Worm (Caenorhabditis elegans): ENCODE measurements around the gene sti-1.

sti-1 gene

DNA sequence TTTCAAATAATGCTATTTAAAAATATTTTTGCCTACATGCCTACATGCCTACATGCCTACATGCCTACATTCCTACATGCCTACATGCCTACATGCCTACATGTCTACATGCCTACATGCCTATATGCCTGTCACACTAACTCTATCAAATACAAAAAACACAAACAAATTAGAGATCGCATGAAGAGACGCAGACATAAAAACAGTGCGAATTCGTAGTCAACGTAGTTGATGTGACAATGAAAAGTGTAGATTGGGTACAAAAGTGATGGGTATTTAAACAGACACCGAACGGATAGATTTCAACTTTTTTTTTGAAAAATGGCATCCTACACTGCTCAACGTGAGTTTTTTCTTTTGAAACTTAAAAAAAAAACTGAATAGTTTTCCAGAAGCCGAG is 4.0 kb downstream of the sti-1 start, which contains the start of gene R09E12.9:
Gene R09E12.9, plus strand, starts transcription at position 316 of the 400 bp plus-strand sequence.
- TF ChIP-seq elt-1 (tag; optimal IDR thresholded peaks at IDR 0.05) (no peak), sem-4 (tag; optimal IDR thresholded peaks at IDR 0.05) (no peak), aly-2 (tag; optimal IDR thresholded peaks at IDR 0.05) (no peak), nhr-77 (tag; optimal IDR thresholded peaks at IDR 0.05) (peak; percentile 95), nhr-12 (tag; optimal IDR thresholded peaks at IDR 0.05) (no peak), unc-39 (tag; optimal IDR thresholded peaks at IDR 0.05) (no peak), R02D3.7 (tag; optimal IDR thresholded peaks at IDR 0.05) (no peak), crh-2 (tag; optimal IDR thresholded peaks at IDR 0.05) (no peak), zag-1 (tag; optimal IDR thresholded peaks at IDR 0.05) (no peak), ztf-4 (tag; optimal IDR thresholded peaks at IDR 0.05) (no peak), ztf-1 (GFP tag; conservative IDR thresholded peaks at IDR 0.05) (no peak), lin-11 (tag; optimal IDR thresholded peaks at IDR 0.05) (no peak), ceh-82 (tag; optimal IDR thresholded peaks at IDR 0.05) (no peak), nhr-21 (tag; optimal IDR thresholded peaks at IDR 0.05) (peak; percentile 24), sma-9 (GFP tag; optimal IDR thresholded peaks at IDR 0.05) (no peak), sma-9 (tag; optimal IDR thresholded peaks at IDR 0.05) (no peak), nhr-129 (tag; optimal IDR thresholded peaks at IDR 0.05) (no peak), gmeb-1 (tag; optimal IDR thresholded peaks at IDR 0.05) (no peak), nhr-11 (tag; optimal IDR thresholded peaks at IDR 0.05) (no peak), lin-13 (GFP tag; optimal IDR thresholded peaks at IDR 0.05) (no peak), egl-27 (tag; optimal IDR thresholded peaks at IDR 0.05) (no peak), alr-1 (tag; optimal IDR thresholded peaks at IDR 0.05) (no peak), nhr-237 (tag; optimal IDR thresholded peaks at IDR 0.05) (peak; percentile 15), Y55F3AM.14 (GFP tag; optimal IDR thresholded peaks at IDR 0.05) (no peak), C34F6.9 (tag; optimal IDR thresholded peaks at IDR 0.05) (no peak), mbf-1 (tag; optimal IDR thresholded peaks at IDR 0.05) (no peak), sma-3 (GFP tag; optimal IDR thresholded peaks at IDR 0.05) (peak; percentile 0), nhr-25 (tag; optimal IDR thresholded peaks at IDR 0.05) (peak; percentile 10), nhr-23 (tag; optimal IDR thresholded peaks at IDR 0.05) (no peak), peb-1 (tag; optimal IDR thresholded peaks at IDR 0.05) (no peak), nhr-6 (tag; optimal IDR thresholded peaks at IDR 0.05) (no peak), mdl-1 (tag; optimal IDR thresholded peaks at IDR 0.05) (no peak), lsy-2 (tag; optimal IDR thresholded peaks at IDR 0.05) (peak in 1 of 2 experiments; percentile 26), ztf-11 (tag; optimal IDR thresholded peaks at IDR 0.05) (no peak)

ce11 chrV:778339-778738 is 5.0 kb downstream of the sti-1 start, which contains the start of gene srbc-59:
TSS of gene srbc-59 (plus strand) at chrV:778639.
- no peak for TF ChIP-seq blmp-1 (tag; optimal IDR thresholded peaks at IDR 0.05; ENCODE audit: insufficient read depth)
- TF ChIP-seq nhr-12 (tag; optimal IDR thresholded peaks at IDR 0.05): no peak
- TF ChIP-seq sem-4 (tag; optimal IDR thresholded peaks at IDR 0.05): no peak
- no peak for TF ChIP-seq nhr-11 (tag; optimal IDR thresholded peaks at IDR 0.05)
- no peak for TF ChIP-seq sma-9 (GFP tag; optimal IDR thresholded peaks at IDR 0.05)
- TF ChIP-seq sma-9 (tag; optimal IDR thresholded peaks at IDR 0.05): no peak
- no peak for TF ChIP-seq nhr-6 (tag; optimal IDR thresholded peaks at IDR 0.05)
- no peak for TF ChIP-seq unc-39 (tag; optimal IDR thresholded peaks at IDR 0.05)
- TF ChIP-seq nhr-23 (tag; optimal IDR thresholded peaks at IDR 0.05): no peak
- TF ChIP-seq lsy-2 (tag; optimal IDR thresholded peaks at IDR 0.05): no peak
- TF ChIP-seq nhr-237 (tag; optimal IDR thresholded peaks at IDR 0.05): no peak
- no peak for TF ChIP-seq snpc-4 (tag; optimal IDR thresholded peaks at IDR 0.05)
- TF ChIP-seq ztf-11 (tag; optimal IDR thresholded peaks at IDR 0.05): no peak
- no peak for TF ChIP-seq ztf-1 (GFP tag; conservative IDR thresholded peaks at IDR 0.05)
- TF ChIP-seq unc-55 (GFP tag; optimal IDR thresholded peaks at IDR 0.05): no peak

- no peak for TF ChIP-seq skn-1 (tag; optimal IDR thresholded peaks at IDR 0.05)
- no peak for TF ChIP-seq ceh-82 (tag; optimal IDR thresholded peaks at IDR 0.05)
- no peak for TF ChIP-seq ZK546.5 (tag; optimal IDR thresholded peaks at IDR 0.05)
- TF ChIP-seq elt-3 (tag; optimal IDR thresholded peaks at IDR 0.05): no peak
- TF ChIP-seq lin-13 (GFP tag; optimal IDR thresholded peaks at IDR 0.05): no peak
- TF ChIP-seq nhr-129 (tag; optimal IDR thresholded peaks at IDR 0.05): no peak
- no peak for TF ChIP-seq aly-2 (tag; optimal IDR thresholded peaks at IDR 0.05)
- no peak for TF ChIP-seq nhr-77 (tag; optimal IDR thresholded peaks at IDR 0.05)
- no peak for TF ChIP-seq nhr-10 (tag; optimal IDR thresholded peaks at IDR 0.05)
- TF ChIP-seq sma-9 (GFP tag; optimal IDR thresholded peaks at IDR 0.05): no peak
- no peak for TF ChIP-seq sma-9 (tag; optimal IDR thresholded peaks at IDR 0.05)
- no peak for TF ChIP-seq R02D3.7 (tag; optimal IDR thresholded peaks at IDR 0.05)
- no peak for TF ChIP-seq blmp-1 (tag; optimal IDR thresholded peaks at IDR 0.05; ENCODE audit: insufficient read depth)
- no peak for TF ChIP-seq nhr-12 (tag; optimal IDR thresholded peaks at IDR 0.05)
- TF ChIP-seq lin-11 (tag; optimal IDR thresholded peaks at IDR 0.05): no peak
- TF ChIP-seq nhr-6 (tag; optimal IDR thresholded peaks at IDR 0.05): no peak
- no peak for TF ChIP-seq nhr-237 (tag; optimal IDR thresholded peaks at IDR 0.05)
- no peak for TF ChIP-seq ztf-11 (tag; optimal IDR thresholded peaks at IDR 0.05)
- no peak for TF ChIP-seq dmd-4 (tag; optimal IDR thresholded peaks at IDR 0.05)
These were observed 6.7 kb downstream of the sti-1 start, which contains the start of gene srbc-60 for ce11 chrV:779999-780398. TSS of gene srbc-60 (plus strand) at chrV:780299.

All from whole organism, L2 larva.